Worm (Caenorhabditis elegans) whole organism, L1 larva: Measurements from ENCODE around the gene C29F9.8.

Experiments
- C04F5.9 ChIP-seq: sonication (generic microtip); optimal IDR thresholded peaks from 2 replicates; lab custom pipeline; 2016; ENCODE audit warnings: missing genetic modification characterization, missing compliant biosample characterization
- C16A3.4 ChIP-seq: fragments of 150-350 bp; optimal IDR thresholded peaks from 2 replicates; lab custom pipeline; 2014; ENCODE audit warnings: missing biosample characterization, missing genetic modification characterization
- F16B12.6 ChIP-seq: fragments of 150-350 bp; optimal IDR thresholded peaks from 2 replicates; lab custom pipeline; 2014; ENCODE audit warnings: missing biosample characterization, missing genetic modification characterization
- alr-1 ChIP-seq: fragments of 200-800 bp; sonication (Bioruptor generic); optimal IDR thresholded peaks from 2 replicates; lab custom pipeline; 2018; ENCODE audit warnings: borderline replicate concordance, mild to moderate bottlenecking, missing genetic modification characterization, missing compliant biosample characterization
- aly-2 ChIP-seq: fragments of 150-350 bp; optimal IDR thresholded peaks from 2 replicates; lab custom pipeline; 2014; ENCODE audit warnings: missing biosample characterization, missing genetic modification characterization
- ama-1 ChIP-seq: fragments of 150-350 bp; optimal IDR thresholded peaks from 2 replicates; lab custom pipeline; 2014
- ceh-82 ChIP-seq, 3 experiments: fragments of 150-350 bp in 1 of 3; sonication (generic microtip) in 2 of 3; optimal IDR thresholded peaks; 2 replicates each; lab custom pipeline; 2014 to 2017; ENCODE audit warnings: missing biosample characterization in 3 of 3, missing genetic modification characterization in 3 of 3
- ceh-88 ChIP-seq: fragments of 200-800 bp; sonication (Bioruptor generic); IDR thresholded peaks from 2 replicates; pipeline ENCODE4 v1.3.6; 2022; ENCODE audit warnings: missing genetic modification characterization, missing compliant biosample characterization
- ces-1 ChIP-seq: fragments of 150-350 bp; optimal IDR thresholded peaks from 2 replicates; lab custom pipeline; 2014; ENCODE audit warnings: missing biosample characterization, missing genetic modification reagents, missing genetic modification characterization
- efl-1 ChIP-seq, 4 experiments: fragments of 150-350 bp; optimal IDR thresholded peaks in 3 of 4; peaks in 1 of 4; 1 replicate in 1 of 4; 2 replicates in 3 of 4; lab custom pipeline; 2014; ENCODE audit warnings: missing biosample characterization in 2 of 4, missing genetic modification characterization in 2 of 4, missing genetic modification reagents in 2 of 4
- egl-13 ChIP-seq: sonication (generic microtip); optimal IDR thresholded peaks from 2 replicates; lab custom pipeline; 2016; ENCODE audit warnings: missing genotype, missing genetic modification reagents, missing genetic modification characterization, missing compliant biosample characterization
- egl-27 ChIP-seq, 2 experiments: fragments of 150-350 bp in 1 of 2; sonication (generic microtip); optimal IDR thresholded peaks; 3 replicates each; lab custom pipeline; 2017 to 2018; ENCODE audit warnings: missing biosample characterization in 2 of 2, missing genetic modification characterization in 2 of 2, missing genetic modification reagents in 2 of 2
- fkh-10 ChIP-seq: sonication (generic microtip); optimal IDR thresholded peaks from 2 replicates; lab custom pipeline; 2017; ENCODE audit warnings: missing biosample characterization, missing genetic modification reagents, missing genetic modification characterization
- fos-1 ChIP-seq: fragments of 150-350 bp; optimal IDR thresholded peaks from 2 replicates; lab custom pipeline; 2014; ENCODE audit warnings: missing biosample characterization, missing genetic modification characterization
- hlh-17 ChIP-seq: fragments of 200-800 bp; sonication (Bioruptor generic); optimal IDR thresholded peaks from 2 replicates; lab custom pipeline; 2018; ENCODE audit warnings: missing genetic modification characterization, mild to moderate bottlenecking, missing compliant biosample characterization, moderate library complexity, borderline replicate concordance
- irx-1 ChIP-seq: sonication (generic microtip); optimal IDR thresholded peaks from 2 replicates; lab custom pipeline; 2016; ENCODE audit warnings: missing genetic modification characterization, missing compliant biosample characterization
- isw-1 ChIP-seq: fragments of 200-800 bp; sonication (Bioruptor generic); IDR thresholded peaks from 2 replicates; pipeline ENCODE4 v1.3.6; 2022; ENCODE audit warnings: missing genetic modification characterization, missing compliant biosample characterization
- jun-1 ChIP-seq: fragments of 150-350 bp; optimal IDR thresholded peaks from 2 replicates; lab custom pipeline; 2014; ENCODE audit warnings: missing biosample characterization, missing genetic modification reagents, missing genetic modification characterization
- lin-35 ChIP-seq, 2 experiments: fragments of 150-350 bp; optimal IDR thresholded peaks; 2 replicates each; lab custom pipeline; 2014; ENCODE audit warnings: missing biosample characterization in 2 of 2, missing genetic modification characterization in 2 of 2, missing genetic modification reagents in 2 of 2
- lin-39 ChIP-seq: fragments of 150-350 bp; optimal IDR thresholded peaks from 2 replicates; lab custom pipeline; 2014; ENCODE audit warnings: missing biosample characterization, missing genetic modification reagents, missing genetic modification characterization
- lir-3 ChIP-seq: sonication (generic microtip); optimal IDR thresholded peaks from 2 replicates; lab custom pipeline; 2016; ENCODE audit warnings: mild to moderate bottlenecking, missing genetic modification characterization, moderate library complexity, missing compliant biosample characterization; ENCODE audit not compliant: poor library complexity
- lsy-2 ChIP-seq, 2 experiments: fragments of 150-350 bp; optimal IDR thresholded peaks; 2 replicates each; lab custom pipeline; 2014; ENCODE audit warnings: missing biosample characterization in 2 of 2, missing genetic modification characterization in 2 of 2
- mab-9 ChIP-seq: fragments of 200-800 bp; sonication (Bioruptor generic); IDR thresholded peaks from 2 replicates; pipeline ENCODE4 v1.3.6; 2022; ENCODE audit warnings: missing genetic modification reagents, missing genetic modification characterization, missing compliant biosample characterization
- mdl-1 ChIP-seq, 2 experiments: fragments of 150-350 bp; optimal IDR thresholded peaks; 2 replicates each; lab custom pipeline; 2014 to 2017; ENCODE audit warnings: missing biosample characterization in 2 of 2, missing genetic modification characterization in 2 of 2, inconsistent platforms in 1 of 2
- mef-2 ChIP-seq: fragments of 150-350 bp; optimal IDR thresholded peaks from 2 replicates; lab custom pipeline; 2014; ENCODE audit warnings: missing biosample characterization, missing genetic modification characterization
- mep-1 ChIP-seq: fragments of 150-350 bp; optimal IDR thresholded peaks from 2 replicates; lab custom pipeline; 2014; ENCODE audit warnings: missing biosample characterization, missing genetic modification characterization
- nhr-20 ChIP-seq: sonication (generic microtip); optimal IDR thresholded peaks from 2 replicates; lab custom pipeline; 2016; ENCODE audit warnings: mild to moderate bottlenecking, missing genetic modification characterization, missing compliant biosample characterization
- nhr-47 ChIP-seq: sonication (generic microtip); optimal IDR thresholded peaks from 2 replicates; lab custom pipeline; 2016; ENCODE audit warnings: mild to moderate bottlenecking, missing genetic modification characterization, moderate library complexity, missing compliant biosample characterization
- nhr-77 ChIP-seq: fragments of 150-350 bp; optimal IDR thresholded peaks from 2 replicates; lab custom pipeline; 2014; ENCODE audit warnings: missing biosample characterization, missing genetic modification characterization
- nhr-84 ChIP-seq: sonication (generic microtip); optimal IDR thresholded peaks from 2 replicates; lab custom pipeline; 2017; ENCODE audit warnings: missing biosample characterization, missing genetic modification characterization
- pax-3 ChIP-seq: fragments of 200-800 bp; sonication (Bioruptor generic); optimal IDR thresholded peaks from 2 replicates; lab custom pipeline; 2018; ENCODE audit warnings: mild to moderate bottlenecking, missing genetic modification characterization, moderate library complexity, missing compliant biosample characterization
- pqm-1 ChIP-seq: sonication (generic microtip); optimal IDR thresholded peaks from 3 replicates; lab custom pipeline; 2017; ENCODE audit warnings: missing biosample characterization, missing genetic modification characterization
- skn-1 ChIP-seq: fragments of 150-350 bp; optimal IDR thresholded peaks from 2 replicates; lab custom pipeline; 2014; ENCODE audit warnings: missing biosample characterization, missing genetic modification characterization
- snpc-4 ChIP-seq: fragments of 150-350 bp; optimal IDR thresholded peaks from 2 replicates; lab custom pipeline; 2014; ENCODE audit warnings: missing biosample characterization, missing genetic modification characterization
- snu-23 ChIP-seq: sonication (generic microtip); optimal IDR thresholded peaks from 2 replicates; lab custom pipeline; 2016; ENCODE audit warnings: missing genetic modification characterization, missing compliant biosample characterization
- sox-4 ChIP-seq: sonication (generic microtip); optimal IDR thresholded peaks from 2 replicates; lab custom pipeline; 2016; ENCODE audit warnings: missing genetic modification characterization, missing compliant biosample characterization
- sptf-1 ChIP-seq: fragments of 150-350 bp; optimal IDR thresholded peaks from 2 replicates; lab custom pipeline; 2014; ENCODE audit warnings: missing biosample characterization, missing genetic modification characterization
- sup-37 ChIP-seq: fragments of 200-800 bp; sonication (Bioruptor generic); optimal IDR thresholded peaks from 2 replicates; lab custom pipeline; 2018; ENCODE audit warnings: mild to moderate bottlenecking, missing genetic modification characterization, missing compliant biosample characterization
- tbx-2 ChIP-seq: sonication (generic microtip); optimal IDR thresholded peaks from 2 replicates; lab custom pipeline; 2016; ENCODE audit warnings: missing genetic modification characterization, missing compliant biosample characterization
- tlp-1 ChIP-seq: fragments of 150-350 bp; optimal IDR thresholded peaks from 2 replicates; lab custom pipeline; 2014; ENCODE audit warnings: missing biosample characterization, missing genetic modification characterization
- unc-30 ChIP-seq: sonication (generic microtip); optimal IDR thresholded peaks from 2 replicates; lab custom pipeline; 2017; ENCODE audit warnings: missing biosample characterization, missing genetic modification characterization
- unc-62 ChIP-seq: fragments of 150-350 bp; optimal IDR thresholded peaks from 2 replicates; lab custom pipeline; 2014; ENCODE audit warnings: missing biosample characterization, missing genetic modification reagents, missing genetic modification characterization
- unc-98 ChIP-seq: fragments of 200-800 bp; sonication (Bioruptor generic); IDR thresholded peaks from 2 replicates; pipeline ENCODE4 v1.3.6; 2022; ENCODE audit warnings: missing genetic modification characterization, missing compliant biosample characterization
- zag-1 ChIP-seq: fragments of 150-350 bp; optimal IDR thresholded peaks from 2 replicates; lab custom pipeline; 2014; ENCODE audit warnings: missing biosample characterization, missing genetic modification characterization
- zip-4 ChIP-seq: fragments of 200-800 bp; sonication (Bioruptor generic); optimal IDR thresholded peaks from 2 replicates; lab custom pipeline; 2018; ENCODE audit warnings: mild to moderate bottlenecking, missing genetic modification characterization, moderate library complexity, missing compliant biosample characterization
- ztf-11 ChIP-seq, 2 experiments: sonication (generic microtip); optimal IDR thresholded peaks; 2 replicates each; lab custom pipeline; 2016 to 2017; ENCODE audit warnings: missing genetic modification characterization in 2 of 2, missing biosample characterization in 1 of 2, missing compliant biosample characterization in 1 of 2

Gene C29F9.8

ce11 chrIII:140904-141303, 44.0 kb upstream of the C29F9.8 start, which contains the start of gene fbxb-81:
Gene fbxb-81 (minus strand): TSS chrIII:141217.
- TF ChIP-seq snpc-4 (tag; lab: Kevin White, UChicago) = no peak
- TF ChIP-seq, all 84 proteins: peak for 0

- TF ChIP-seq hlh-17 = no peak
- no peak for TF ChIP-seq unc-30 (tag; lab: Kevin White, UChicago)
- TF ChIP-seq tbx-2 (tag; lab: Kevin White, UChicago) = no peak
- TF ChIP-seq C04F5.9 (tag; lab: Kevin White, UChicago) = no peak
- TF ChIP-seq mab-9 (GFP tag; lab: Robert Waterston, UW) = no peak
- no peak for TF ChIP-seq snu-23 (GFP tag; lab: Kevin White, UChicago)
- no peak for TF ChIP-seq lir-3 (tag; lab: Kevin White, UChicago)
- no peak for TF ChIP-seq F16B12.6
- no peak for TF ChIP-seq egl-27 (tag; optimal IDR thresholded peaks at IDR 0.05; lab: Kevin White, UChicago)
- TF ChIP-seq irx-1 (tag; lab: Kevin White, UChicago) = no peak
- TF ChIP-seq nhr-77 (tag; lab: Kevin White, UChicago) = no peak
- no peak for TF ChIP-seq lin-35 (GFP tag; optimal IDR thresholded peaks at IDR 0.05; lab: Kevin White, UChicago)
- TF ChIP-seq fkh-10 (GFP tag; lab: Kevin White, UChicago) = no peak
Measured at ce11 chrIII:134194-134593, 37.3 kb upstream of the C29F9.8 start, which contains the start of gene pals-25. Gene pals-25 (plus strand): TSS chrIII:134494.

DNA sequence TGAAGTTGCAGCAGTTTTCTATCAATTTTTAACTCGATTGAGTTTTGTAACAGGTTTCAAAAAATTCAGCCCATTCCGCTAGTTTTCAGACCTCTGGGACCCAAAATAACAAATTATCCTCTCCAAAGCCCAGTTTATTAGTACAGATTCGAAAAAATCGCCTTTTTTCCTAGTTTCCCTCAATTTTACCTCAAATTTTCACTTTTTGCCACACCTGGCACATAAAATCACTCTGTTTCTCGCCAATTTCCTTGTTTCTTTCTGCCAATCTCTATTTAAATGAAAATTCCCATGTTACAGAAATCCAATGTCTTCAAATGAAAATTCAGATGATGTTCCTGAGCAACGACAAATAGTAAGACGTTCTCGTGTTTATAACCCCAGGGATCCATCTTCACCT, 35.2 kb upstream of the C29F9.8 start, which contains the start of gene pals-22:
pals-22 (plus strand) TSS at position 301 of the 400 bp plus-strand sequence.
- TF ChIP-seq efl-1 (optimal IDR thresholded peaks at IDR 0.05; lab: Kevin White, UChicago) (no peak), efl-1 (GFP tag; optimal IDR thresholded peaks at IDR 0.05 in 1 of 2; lab: Kevin White, UChicago) (no peak), mef-2 (tag; lab: Kevin White, UChicago) (no peak), aly-2 (no peak), nhr-47 (no peak)
- TF ChIP-seq, all 84 proteins: peak for 0

DNA sequence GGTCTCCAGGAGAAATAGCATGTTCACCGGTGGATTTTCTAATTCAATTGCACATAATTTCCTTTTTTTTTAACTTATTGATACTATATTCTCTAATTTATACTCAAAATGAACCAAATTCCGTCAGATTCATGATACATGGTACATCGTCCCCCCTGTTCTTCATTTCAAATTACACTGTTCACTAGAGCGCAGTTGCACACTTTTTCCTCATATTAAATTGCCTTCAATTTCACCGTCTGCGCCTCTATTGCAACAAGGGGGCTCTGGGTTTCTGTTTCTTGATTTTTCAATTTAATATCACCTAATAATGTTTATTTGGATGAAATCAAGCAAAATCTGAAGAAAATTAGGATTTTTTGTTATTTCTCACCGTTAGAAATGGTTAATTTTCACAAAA, 34.7 kb upstream of the C29F9.8 start:
- TF ChIP-seq hlh-17 (no peak), isw-1 (GFP tag; lab: Robert Waterston, UW) (no peak; the same call in 1 of the 2 replicates), ceh-88 (GFP tag; lab: Robert Waterston, UW) (no peak), efl-1 (optimal IDR thresholded peaks at IDR 0.05; lab: Kevin White, UChicago) (peak; percentile 65 to 67), efl-1 (GFP tag; optimal IDR thresholded peaks at IDR 0.05 in 1 of 2; lab: Kevin White, UChicago) (peak; percentile 64 to 94), lin-39 (tag; lab: Kevin White, UChicago) (no peak), mep-1 (peak; percentile 79), egl-13 (tag; lab: Kevin White, UChicago) (no peak), zag-1 (tag; lab: Kevin White, UChicago) (peak; percentile 14), pqm-1 (tag; lab: Kevin White, UChicago) (no peak), nhr-77 (tag; lab: Kevin White, UChicago) (no peak), pax-3 (tag; lab: Kevin White, UChicago) (no peak), snpc-4 (tag; lab: Kevin White, UChicago) (peak; percentile 16), jun-1 (no peak), ama-1 (no peak), unc-98 (GFP tag; lab: Robert Waterston, UW) (no peak), nhr-84 (tag; lab: Kevin White, UChicago) (no peak), alr-1 (tag; lab: Kevin White, UChicago) (no peak), skn-1 (peak; percentile 11), mab-9 (GFP tag; lab: Robert Waterston, UW) (no peak), ceh-82 (tag; optimal IDR thresholded peaks at IDR 0.05; lab: Kevin White, UChicago) (peak in 2 of 3 experiments; percentile 2 to 70), sptf-1 (tag; lab: Kevin White, UChicago) (no peak), ztf-11 (tag; optimal IDR thresholded peaks at IDR 0.05; lab: Kevin White, UChicago) (no peak), ces-1 (GFP tag; lab: Kevin White, UChicago) (no peak), C04F5.9 (tag; lab: Kevin White, UChicago) (no peak), sup-37 (GFP tag; lab: Kevin White, UChicago) (no peak), tlp-1 (no peak), unc-62 (GFP tag; lab: Kevin White, UChicago) (no peak), zip-4 (GFP tag; lab: Kevin White, UChicago) (no peak), irx-1 (tag; lab: Kevin White, UChicago) (peak; percentile 9), sox-4 (no peak), mdl-1 (tag; optimal IDR thresholded peaks at IDR 0.05; lab: Kevin White, UChicago) (no peak), fos-1 (tag; lab: Kevin White, UChicago) (no peak), C16A3.4 (tag; lab: Kevin White, UChicago) (peak; percentile 71), nhr-20 (tag; lab: Kevin White, UChicago) (peak; percentile 37), snu-23 (GFP tag; lab: Kevin White, UChicago) (peak; percentile 64), lsy-2 (tag; optimal IDR thresholded peaks at IDR 0.05; lab: Kevin White, UChicago) (peak; percentile 64 to 82)
